Worm (Caenorhabditis elegans) whole organism, L4 larva: Measurements from ENCODE around the gene acr-3.

Source experiments
- F26F4.8 ChIP-seq: fragments of 200-800 bp; sonication (Bioruptor generic); conservative IDR thresholded peaks from 2 replicates; pipeline ENCODE4 v1.3.6; 2022; ENCODE audit warnings: missing genetic modification characterization, missing compliant biosample characterization
- ceh-44 ChIP-seq: fragments of 200-800 bp; sonication (Bioruptor generic); IDR thresholded peaks from 2 replicates; pipeline ENCODE4 v1.3.6; 2022; ENCODE audit warnings: missing genetic modification reagents, missing genetic modification characterization, missing compliant biosample characterization
- egl-27 ChIP-seq: sonication (generic microtip); optimal IDR thresholded peaks from 3 replicates; lab custom pipeline; 2017; ENCODE audit warnings: missing biosample characterization, missing genetic modification reagents, missing genetic modification characterization
- nhr-76 ChIP-seq: fragments of 150-350 bp; optimal IDR thresholded peaks from 2 replicates; lab custom pipeline; 2014; ENCODE audit warnings: missing biosample characterization, missing genetic modification characterization

- TF ChIP-seq F26F4.8 (GFP tag; lab: Robert Waterston, UW) (no peak), ceh-44 (GFP tag; lab: Robert Waterston, UW) (no peak), egl-27 (no peak), nhr-76 (no peak)
Observed at ce11 chrX:6743344-6743743, 34.0 kb downstream of the acr-3 start.
